Worm (Caenorhabditis elegans): ENCODE data around the gene C18H7.12.

Gene C18H7.12

ce11 chrIV:620324-620723 is 32.7 kb upstream of the C18H7.12 start (continued):
- no peak for TF ChIP-seq ceh-82 (tag; optimal IDR thresholded peaks at IDR 0.05)
- TF ChIP-seq gei-8 (GFP tag; optimal IDR thresholded peaks at IDR 0.05): peak; percentile 59
- peak; percentile 78; the same call in 1 of the 2 replicates for TF ChIP-seq nhr-42 (GFP tag; IDR thresholded peaks at IDR 0.05)
- no peak for TF ChIP-seq nhr-28 (tag; optimal IDR thresholded peaks at IDR 0.05)
- no peak for TF ChIP-seq lin-13 (GFP tag; optimal IDR thresholded peaks at IDR 0.05)
- peak; percentile 74 for TF ChIP-seq F26F4.8 (GFP tag; conservative IDR thresholded peaks at IDR 0.05)
- peak; percentile 91 for TF ChIP-seq hmg-1.1 (GFP tag; IDR thresholded peaks at IDR 0.05)
- TF ChIP-seq attf-4 (tag; optimal IDR thresholded peaks at IDR 0.05): no peak
- peak; percentile 74 for TF ChIP-seq snpc-1.2 (GFP tag; IDR thresholded peaks at IDR 0.05)
- TF ChIP-seq spr-1 (tag; optimal IDR thresholded peaks at IDR 0.05): peak; percentile 31
- no peak for TF ChIP-seq dpl-1 (GFP tag; optimal IDR thresholded peaks at IDR 0.05)
- TF ChIP-seq ceh-44 (GFP tag; IDR thresholded peaks at IDR 0.05): 0 out of 2 replicates have a peak, but pooled peaks have one; percentile 35
- TF ChIP-seq zfp-2 (tag; optimal IDR thresholded peaks at IDR 0.05): no peak
- TF ChIP-seq hlh-11 (tag; optimal IDR thresholded peaks at IDR 0.05): peak; percentile 47
- TF ChIP-seq unc-130 (GFP tag; optimal IDR thresholded peaks at IDR 0.05): peak; percentile 16
- TF ChIP-seq lsy-2 (tag; optimal IDR thresholded peaks at IDR 0.05): no peak
- no peak for TF ChIP-seq F10B5.3 (tag; optimal IDR thresholded peaks at IDR 0.05)
- TF ChIP-seq vab-7 (GFP tag; IDR thresholded peaks at IDR 0.05): peak; percentile 65; the same call in 1 of the 2 replicates
- TF ChIP-seq madf-9 (GFP tag; conservative IDR thresholded peaks at IDR 0.05): peak; percentile 67; the same call in 1 of the 2 replicates
- no peak for TF ChIP-seq nhr-10 (tag; optimal IDR thresholded peaks at IDR 0.05)
- no peak for TF ChIP-seq daf-12 (tag; optimal IDR thresholded peaks at IDR 0.05)
- TF ChIP-seq dmd-9 (GFP tag; IDR thresholded peaks at IDR 0.05): peak; percentile 71
- no peak for TF ChIP-seq lin-39 (tag; optimal IDR thresholded peaks at IDR 0.05)
- TF ChIP-seq spr-3 (GFP tag; optimal IDR thresholded peaks at IDR 0.05): peak; percentile 70
- TF ChIP-seq Y75B8A.6 (GFP tag; IDR thresholded peaks at IDR 0.05): no peak
- no peak for TF ChIP-seq nhr-76 (tag; optimal IDR thresholded peaks at IDR 0.05)

- TF ChIP-seq T20F7.1 (GFP tag; optimal IDR thresholded peaks at IDR 0.05) (no peak), unc-62 (GFP tag; optimal IDR thresholded peaks at IDR 0.05 in 1 of 2) (peak in 1 of 2 experiments; percentile 67), unc-62 (tag; optimal IDR thresholded peaks at IDR 0.05) (no peak)
Observed at ce11 chrIV:619766-620165, 32.1 kb upstream of the C18H7.12 start.

ce11 chrIV:615244-615643 is 27.6 kb upstream of the C18H7.12 start, which contains the start of gene C18H7.1:
Gene C18H7.1 (plus strand): TSS chrIV:615544.
- TF ChIP-seq egl-27 (tag; optimal IDR thresholded peaks at IDR 0.05) (no peak), daf-8 (GFP tag; IDR thresholded peaks at IDR 0.05) (no peak), ceh-28 (tag; optimal IDR thresholded peaks at IDR 0.05) (no peak), madf-9 (GFP tag; conservative IDR thresholded peaks at IDR 0.05) (no peak), fkh-10 (GFP tag; optimal IDR thresholded peaks at IDR 0.05) (no peak), nhr-77 (tag; optimal IDR thresholded peaks at IDR 0.05) (no peak), hif-1 (tag; optimal IDR thresholded peaks at IDR 0.05) (no peak), pqm-1 (tag; optimal IDR thresholded peaks at IDR 0.05) (no peak), egl-43 (GFP tag; IDR thresholded peaks at IDR 0.05) (no peak), gei-8 (GFP tag; optimal IDR thresholded peaks at IDR 0.05) (no peak)

ce11 chrIV:613155-613554 is 25.5 kb upstream of the C18H7.12 start:
- TF ChIP-seq dmd-8 (GFP tag; IDR thresholded peaks at IDR 0.05) (no peak), skn-1 (tag; optimal IDR thresholded peaks at IDR 0.05) (no peak), pqm-1 (tag; optimal IDR thresholded peaks at IDR 0.05) (no peak), dmd-9 (GFP tag; IDR thresholded peaks at IDR 0.05) (no peak), ceh-28 (tag; optimal IDR thresholded peaks at IDR 0.05) (no peak), ceh-32 (tag; optimal IDR thresholded peaks at IDR 0.05; ENCODE audit: poor library complexity) (no peak), sdz-12 (GFP tag; optimal IDR thresholded peaks at IDR 0.05) (no peak), mdl-1 (tag; optimal IDR thresholded peaks at IDR 0.05) (no peak), rbr-2 (tag; optimal IDR thresholded peaks at IDR 0.05) (no peak)
